Fruit fly (Drosophila melanogaster) whole organism, embryonic: ENCODE results near the gene CG14720.

ENCODE experiments used
- Abd-B ChIP-seq: fragments of 200-800 bp; sonication (Bioruptor generic); optimal IDR thresholded peaks from 2 replicates; lab custom pipeline; 2018; ENCODE audit warnings: missing biosample characterization, mild to moderate bottlenecking, missing genetic modification characterization, moderate library complexity
- Bdp1 ChIP-seq: fragments of 200-800 bp; sonication (Bioruptor generic); optimal IDR thresholded peaks from 3 replicates; lab custom pipeline; 2016; ENCODE audit warnings: missing biosample characterization, missing genetic modification characterization
- CG10147 ChIP-seq: fragments of 200-800 bp; sonication (Bioruptor generic); optimal IDR thresholded peaks from 2 replicates; lab custom pipeline; 2019; ENCODE audit warnings: missing biosample characterization, mild to moderate bottlenecking, missing genetic modification characterization, moderate library complexity
- CG12659 ChIP-seq: fragments of 200-800 bp; sonication (Bioruptor generic); optimal IDR thresholded peaks from 3 replicates; lab custom pipeline; 2017; ENCODE audit warnings: mild to moderate bottlenecking, missing biosample characterization, missing genetic modification reagents, missing genetic modification characterization
- CG12744 ChIP-seq: fragments of 200-800 bp; sonication (Bioruptor generic); optimal IDR thresholded peaks from 2 replicates; lab custom pipeline; 2016; ENCODE audit warnings: missing biosample characterization, missing genetic modification characterization
- CG15011 ChIP-seq: fragments of 200-800 bp; sonication (Bioruptor generic); optimal IDR thresholded peaks from 3 replicates; lab custom pipeline; 2018; ENCODE audit warnings: missing biosample characterization, mild to moderate bottlenecking, missing genetic modification characterization
- CG17186 ChIP-seq: fragments of 200-800 bp; sonication (Bioruptor generic); optimal IDR thresholded peaks from 3 replicates; lab custom pipeline; 2017; ENCODE audit warnings: missing biosample characterization, missing genetic modification reagents, missing genetic modification characterization
- CG17802 ChIP-seq: fragments of 200-800 bp; sonication (Bioruptor generic); optimal IDR thresholded peaks from 2 replicates; lab custom pipeline; 2018; ENCODE audit warnings: missing biosample characterization, mild to moderate bottlenecking, missing genetic modification characterization, moderate library complexity
- CG1792 ChIP-seq: fragments of 200-800 bp; sonication (Bioruptor generic); optimal IDR thresholded peaks from 2 replicates; lab custom pipeline; 2016; ENCODE audit warnings: missing biosample characterization, missing genetic modification characterization
- CG18476 ChIP-seq: fragments of 200-800 bp; sonication (Bioruptor generic); optimal IDR thresholded peaks from 2 replicates; lab custom pipeline; 2016; ENCODE audit warnings: missing biosample characterization, mild to moderate bottlenecking, missing genetic modification characterization
- CG2120 ChIP-seq: fragments of 200-800 bp; sonication (Bioruptor generic); optimal IDR thresholded peaks from 3 replicates; lab custom pipeline; 2016; ENCODE audit warnings: missing biosample characterization, missing genetic modification characterization
- CG2875 ChIP-seq: fragments of 200-800 bp; sonication (Bioruptor generic); optimal IDR thresholded peaks from 2 replicates; lab custom pipeline; 2017; ENCODE audit warnings: missing biosample characterization, mild to moderate bottlenecking, missing genetic modification characterization, missing genetic modification reagents
- CG34376 ChIP-seq: fragments of 200-800 bp; sonication (Bioruptor generic); optimal IDR thresholded peaks from 2 replicates; lab custom pipeline; 2018; ENCODE audit warnings: missing biosample characterization, mild to moderate bottlenecking, missing genetic modification characterization
- CG4854 ChIP-seq: fragments of 200-800 bp; sonication (Bioruptor generic); optimal IDR thresholded peaks from 2 replicates; lab custom pipeline; 2016; ENCODE audit warnings: missing biosample characterization, missing genetic modification characterization, inconsistent platforms
- CG5953 ChIP-seq: fragments of 200-800 bp; sonication (Bioruptor generic); IDR thresholded peaks from 2 replicates; pipeline ENCODE4 v1.3.6; 2022; ENCODE audit warnings: missing biosample characterization, missing genetic modification characterization
- CG6654 ChIP-seq: fragments of 200-800 bp; sonication (Bioruptor generic); optimal IDR thresholded peaks from 2 replicates; lab custom pipeline; 2017; ENCODE audit warnings: missing biosample characterization, mild to moderate bottlenecking, missing genetic modification characterization
- CG7556 ChIP-seq: fragments of 200-800 bp; sonication (Bioruptor generic); optimal IDR thresholded peaks from 2 replicates; lab custom pipeline; 2017; ENCODE audit warnings: missing biosample characterization, mild to moderate bottlenecking, missing genetic modification characterization
- CG8281 ChIP-seq: fragments of 200-800 bp; sonication (Bioruptor generic); optimal IDR thresholded peaks from 2 replicates; lab custom pipeline; 2018; ENCODE audit warnings: missing biosample characterization, mild to moderate bottlenecking, missing genetic modification characterization, moderate library complexity
- CG9609 ChIP-seq: fragments of 200-800 bp; sonication (Bioruptor generic); optimal IDR thresholded peaks from 3 replicates; lab custom pipeline; 2016; ENCODE audit warnings: missing biosample characterization, missing genetic modification characterization
- CG9817 ChIP-seq: fragments of 200-800 bp; sonication (Bioruptor generic); optimal IDR thresholded peaks from 2 replicates; lab custom pipeline; 2018; ENCODE audit warnings: missing biosample characterization, mild to moderate bottlenecking, missing genetic modification characterization, moderate library complexity
- GATAe ChIP-seq: fragments of 200-800 bp; sonication (Bioruptor generic); conservative IDR thresholded peaks from 2 replicates; pipeline ENCODE4 v1.3.6; 2022; ENCODE audit warnings: missing biosample characterization, missing genetic modification characterization
- Hsf ChIP-seq: fragments of 200-800 bp; sonication (Bioruptor generic); optimal IDR thresholded peaks from 3 replicates; lab custom pipeline; 2016; ENCODE audit warnings: missing biosample characterization, missing genetic modification characterization
- MBD-R2 ChIP-seq: fragments of 200-800 bp; sonication (Bioruptor generic); IDR thresholded peaks from 2 replicates; pipeline ENCODE4 v1.3.6; 2022; ENCODE audit warnings: missing biosample characterization, missing genetic modification characterization
- Max ChIP-seq: fragments of 200-800 bp; sonication (Bioruptor generic); optimal IDR thresholded peaks from 2 replicates; lab custom pipeline; 2016; ENCODE audit warnings: missing biosample characterization, mild to moderate bottlenecking, missing genetic modification characterization
- NK7.1 ChIP-seq: fragments of 200-800 bp; sonication (Bioruptor generic); optimal IDR thresholded peaks from 3 replicates; lab custom pipeline; 2016; ENCODE audit warnings: missing biosample characterization, missing genetic modification characterization
- Nf-YA ChIP-seq: fragments of 200-800 bp; sonication (Bioruptor generic); IDR thresholded peaks from 2 replicates; pipeline ENCODE4 v1.3.6; 2022; ENCODE audit warnings: missing biosample characterization, missing genetic modification characterization
- Nf-YB ChIP-seq: fragments of 200-800 bp; sonication (Bioruptor generic); optimal IDR thresholded peaks from 3 replicates; lab custom pipeline; 2019; ENCODE audit warnings: missing biosample characterization, mild to moderate bottlenecking, missing genetic modification characterization, moderate library complexity
- NfI ChIP-seq: fragments of 200-800 bp; sonication (Bioruptor generic); optimal IDR thresholded peaks from 3 replicates; lab custom pipeline; 2018; ENCODE audit warnings: missing biosample characterization, mild to moderate bottlenecking, missing genetic modification characterization, moderate library complexity
- Scr ChIP-seq: fragments of 200-800 bp; sonication (Bioruptor generic); IDR thresholded peaks from 2 replicates; pipeline ENCODE4 v1.3.6; 2022; ENCODE audit warnings: missing biosample characterization, missing genetic modification characterization; ENCODE audit not compliant: partially characterized antibody
- ac ChIP-seq: fragments of 200-800 bp; sonication (Bioruptor generic); optimal IDR thresholded peaks from 3 replicates; lab custom pipeline; 2017; ENCODE audit warnings: missing biosample characterization, mild to moderate bottlenecking, missing genetic modification characterization
- ara ChIP-seq: fragments of 200-800 bp; sonication (Bioruptor generic); IDR thresholded peaks from 2 replicates; pipeline ENCODE4 v1.3.6; 2022; ENCODE audit warnings: missing biosample characterization, missing genetic modification characterization
- ash1 ChIP-seq: fragments of 200-800 bp; sonication (Bioruptor generic); optimal IDR thresholded peaks from 2 replicates; lab custom pipeline; 2018; ENCODE audit warnings: missing biosample characterization, mild to moderate bottlenecking, missing genetic modification characterization
- bigmax ChIP-seq: fragments of 200-800 bp; sonication (Bioruptor generic); optimal IDR thresholded peaks from 2 replicates; lab custom pipeline; 2018; ENCODE audit warnings: missing biosample characterization, mild to moderate bottlenecking, missing genetic modification characterization
- chn ChIP-seq: fragments of 200-800 bp; sonication (Bioruptor generic); optimal IDR thresholded peaks from 2 replicates; lab custom pipeline; 2016; ENCODE audit warnings: missing biosample characterization, missing genetic modification characterization
- dmrt11E ChIP-seq: fragments of 200-800 bp; sonication (Bioruptor generic); optimal IDR thresholded peaks from 3 replicates; lab custom pipeline; 2018; ENCODE audit warnings: missing biosample characterization, mild to moderate bottlenecking, missing genetic modification characterization, moderate library complexity
- dpn ChIP-seq, 2 experiments: fragments of 200-800 bp; sonication (Bioruptor generic); optimal IDR thresholded peaks; 3 replicates each; lab custom pipeline; 2016; ENCODE audit warnings: missing biosample characterization in 2 of 2, missing genetic modification characterization in 2 of 2
- gce ChIP-seq: fragments of 200-800 bp; sonication (Bioruptor generic); IDR thresholded peaks from 3 replicates; pipeline ENCODE4 v1.3.6; 2022; ENCODE audit warnings: missing biosample characterization, missing genetic modification characterization
- grau ChIP-seq: fragments of 200-800 bp; optimal IDR thresholded peaks from 3 replicates; lab custom pipeline; 2019; ENCODE audit warnings: missing biosample characterization, mild to moderate bottlenecking, missing genetic modification characterization, moderate library complexity
- insv ChIP-seq, 2 experiments: fragments of 200-800 bp; sonication (Bioruptor generic); optimal IDR thresholded peaks; 3 replicates each; lab custom pipeline; 2016 to 2018; ENCODE audit warnings: missing biosample characterization in 2 of 2, missing genetic modification characterization in 2 of 2
- ken ChIP-seq: fragments of 200-800 bp; sonication (Bioruptor generic); IDR thresholded peaks from 3 replicates; pipeline ENCODE4 v1.3.6; 2022; ENCODE audit warnings: missing biosample characterization, missing genetic modification characterization
- lilli ChIP-seq: fragments of 200-800 bp; sonication (Bioruptor generic); optimal IDR thresholded peaks from 3 replicates; lab custom pipeline; 2016; ENCODE audit warnings: missing biosample characterization, missing genetic modification characterization
- lov ChIP-seq, 2 experiments: fragments of 200-800 bp in 1 of 2; fragments of >200 bp in 1 of 2; sonication (Bioruptor generic) in 1 of 2; IDR thresholded peaks in 1 of 2; optimal IDR thresholded peaks in 1 of 2; 2 replicates in 1 of 2; 3 replicates in 1 of 2; pipeline versions ENCODE4 v1.3.6 to Lab custom; 2017 to 2022; ENCODE audit warnings: missing biosample characterization in 1 of 2, missing genetic modification characterization in 1 of 2
- nom ChIP-seq: fragments of 200-800 bp; sonication (Bioruptor generic); optimal IDR thresholded peaks from 2 replicates; lab custom pipeline; 2017; ENCODE audit warnings: missing biosample characterization, missing genetic modification characterization, mild to moderate bottlenecking, moderate library complexity, missing genetic modification reagents
- tap ChIP-seq: fragments of 200-800 bp; optimal IDR thresholded peaks from 3 replicates; lab custom pipeline; 2019; ENCODE audit warnings: missing biosample characterization, mild to moderate bottlenecking, missing genetic modification characterization, moderate library complexity
- toy ChIP-seq: fragments of 200-800 bp; sonication (Bioruptor generic); IDR thresholded peaks from 2 replicates; pipeline ENCODE4 v1.3.6; 2022; ENCODE audit warnings: missing biosample characterization, missing genetic modification characterization
- twi ChIP-seq: fragments of 200-800 bp; optimal IDR thresholded peaks from 2 replicates; lab custom pipeline; 2019; ENCODE audit warnings: missing biosample characterization, mild to moderate bottlenecking, missing genetic modification characterization, moderate library complexity
- tx ChIP-seq: fragments of 200-800 bp; sonication (Bioruptor generic); optimal IDR thresholded peaks from 2 replicates; lab custom pipeline; 2016; ENCODE audit warnings: missing biosample characterization, missing genetic modification characterization
- usp ChIP-seq: fragments of >200 bp; optimal IDR thresholded peaks from 2 replicates; lab custom pipeline; 2017; ENCODE audit warnings: missing biosample characterization, missing genetic modification characterization
- zen2 ChIP-seq: fragments of 200-800 bp; sonication (Bioruptor generic); IDR thresholded peaks from 3 replicates; pipeline ENCODE4 v1.3.6; 2022; ENCODE audit warnings: missing biosample characterization, missing genetic modification characterization; ENCODE audit not compliant: partially characterized antibody

The CG14720 gene

dm6 chr3R:11673955-11674663, 37.4 kb upstream of the CG14720 start, which contains the start of gene CG14715 (continued):
- TF ChIP-seq CG9817 (tag; lab: Kevin White, UChicago) (peak; percentile 35), grau (tag; lab: Kevin White, UChicago) (peak; percentile 21), lilli (GFP tag; lab: Kevin White, UChicago) (peak; percentile 71), CG17802 (tag; lab: Kevin White, UChicago) (peak; percentile 65), Abd-B (peak; percentile 59), ac (GFP tag; lab: Kevin White, UChicago) (no peak), CG17186 (GFP tag; lab: Kevin White, UChicago) (no peak), bigmax (peak; percentile 30), ara (no peak), CG4854 (GFP tag; lab: Kevin White, UChicago) (no peak), GATAe (GFP tag; lab: Robert Waterston, UW) (peak; percentile 52; the same call in 1 of the 2 replicates), CG2875 (GFP tag; lab: Kevin White, UChicago) (no peak), ken (no peak), chn (GFP tag; lab: Kevin White, UChicago) (peak; percentile 53), Scr (GFP tag; lab: Robert Waterston, UW) (peak; percentile 62), zen2 (GFP tag; lab: Robert Waterston, UW) (no peak), toy (no peak), Max (peak; percentile 29), dpn (GFP tag; optimal IDR thresholded peaks at IDR 0.05; lab: Kevin White, UChicago) (peak; percentile 42 to 52), CG1792 (GFP tag; lab: Kevin White, UChicago) (no peak), gce (GFP tag; lab: Robert Waterston, UW) (no peak), lov (optimal IDR thresholded peaks at IDR 0.05; lab: Kevin White, UChicago) (no peak), lov (GFP tag; IDR thresholded peaks at IDR 0.05; lab: Robert Waterston, UW) (no peak), Nf-YB (GFP tag; lab: Kevin White, UChicago) (peak; percentile 8), CG12659 (GFP tag; lab: Kevin White, UChicago) (peak; percentile 57), MBD-R2 (GFP tag; lab: Robert Waterston, UW) (peak; percentile 67)

DNA sequence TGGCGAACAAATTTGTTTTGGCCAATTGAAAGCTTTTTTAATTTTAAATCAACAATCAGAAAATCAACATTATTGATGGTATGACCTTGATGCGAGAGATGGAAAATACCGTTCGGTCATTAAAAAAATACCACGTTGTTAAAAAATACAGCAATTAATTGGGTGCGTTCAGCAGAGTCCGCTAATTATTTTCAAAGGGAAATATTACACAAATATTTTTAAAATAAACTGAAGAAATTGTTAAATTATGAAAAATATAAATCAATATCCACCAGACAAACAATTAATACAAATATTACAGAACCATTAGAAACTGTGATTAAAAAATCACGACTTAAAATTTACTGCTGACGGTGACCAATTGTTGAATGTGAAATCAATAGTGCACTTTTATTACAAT, 33.5 kb upstream of the CG14720 start, which contains the start of gene CG18476:
CG18476 (minus strand) TSS at position 101 of the 400 bp plus-strand sequence.
- TF ChIP-seq twi (tag; lab: Kevin White, UChicago) (peak; percentile 87), NK7.1 (GFP tag; lab: Kevin White, UChicago) (peak; percentile 48), CG9609 (GFP tag; lab: Kevin White, UChicago) (peak; percentile 61), CG12744 (GFP tag; lab: Kevin White, UChicago) (peak; percentile 37), CG18476 (GFP tag; lab: Kevin White, UChicago) (peak; percentile 95), CG7556 (GFP tag; lab: Kevin White, UChicago) (peak; percentile 88), CG10147 (peak; percentile 95), CG15011 (peak; percentile 76), dmrt11E (tag; lab: Kevin White, UChicago) (peak; percentile 92), NfI (GFP tag; lab: Kevin White, UChicago) (peak; percentile 88), CG6654 (GFP tag; lab: Kevin White, UChicago) (peak; percentile 73), tap (tag; lab: Kevin White, UChicago) (peak; percentile 93), CG34376 (GFP tag; lab: Kevin White, UChicago) (peak; percentile 75), usp (GFP tag; lab: Kevin White, UChicago) (no peak), gce (GFP tag; lab: Robert Waterston, UW) (peak; percentile 85), CG8281 (tag; lab: Kevin White, UChicago) (peak; percentile 75), Bdp1 (peak; percentile 29), nom (GFP tag; lab: Kevin White, UChicago) (peak; percentile 78), tx (GFP tag; lab: Kevin White, UChicago) (no peak), insv (GFP tag; optimal IDR thresholded peaks at IDR 0.05; lab: Kevin White, UChicago) (peak in 1 of 2 experiments; percentile 49), Nf-YA (GFP tag; lab: Robert Waterston, UW) (peak; percentile 79), CG5953 (GFP tag; lab: Robert Waterston, UW) (peak; percentile 69), ash1 (GFP tag; lab: Kevin White, UChicago) (no peak), CG2120 (GFP tag; lab: Kevin White, UChicago) (peak; percentile 92), Hsf (GFP tag; lab: Kevin White, UChicago) (peak; percentile 91)
